Fruit fly (Drosophila melanogaster): ENCODE results near the gene MME1.

MME1 gene

DNA sequence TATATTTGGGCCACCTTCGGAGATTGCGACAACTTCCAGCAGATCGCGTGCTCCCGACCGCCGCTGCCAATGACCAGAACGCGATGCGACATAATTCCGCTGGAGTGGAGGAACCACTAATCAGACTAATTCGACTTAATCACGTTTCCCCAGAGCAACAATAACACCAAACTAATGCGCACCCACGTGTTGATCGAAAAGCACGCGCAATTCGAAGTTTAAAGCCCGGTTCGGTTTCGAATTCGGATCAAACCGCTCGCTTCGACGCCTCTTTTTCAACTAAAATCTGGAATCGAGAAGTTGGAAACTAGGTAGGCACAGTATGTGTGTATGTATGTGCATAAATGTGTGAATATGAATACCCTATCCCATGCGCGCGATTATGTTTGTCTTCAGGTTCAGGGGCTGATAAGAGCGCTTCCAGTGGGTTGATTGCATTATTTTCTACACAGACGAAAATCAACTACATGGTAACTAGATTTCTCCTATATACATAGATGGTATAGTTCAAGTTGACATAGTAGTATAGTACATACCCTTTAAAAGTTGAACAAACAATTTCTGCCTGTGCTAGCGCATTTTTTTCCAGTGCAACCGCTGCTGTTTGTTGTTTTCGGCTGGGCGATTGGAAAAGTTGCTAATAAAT, 3.6 kb upstream of the MME1 start, which contains the start of gene Gart (continued):
- TF ChIP-seq chn (GFP tag; optimal IDR thresholded peaks at IDR 0.05) (peak; percentile 55), bcd (GFP tag; optimal IDR thresholded peaks at IDR 0.05) (peak; percentile 46), fd3F (GFP tag; optimal IDR thresholded peaks at IDR 0.05) (peak; percentile 52), fu2 (GFP tag; optimal IDR thresholded peaks at IDR 0.05) (peak; percentile 61), ro (GFP tag; IDR thresholded peaks at IDR 0.05) (no peak), stc (GFP tag; IDR thresholded peaks at IDR 0.05) (no peak), zf30C (GFP tag; optimal IDR thresholded peaks at IDR 0.05) (peak; percentile 84), CHES-1-like (GFP tag; optimal IDR thresholded peaks at IDR 0.05) (peak; percentile 79), CrebB (tag; optimal IDR thresholded peaks at IDR 0.05) (peak; percentile 59), CG34422 (GFP tag; IDR thresholded peaks at IDR 0.05) (no peak), cas (GFP tag; IDR thresholded peaks at IDR 0.05) (no peak), CG12155 (GFP tag; optimal IDR thresholded peaks at IDR 0.05) (peak; percentile 60), CG1647 (GFP tag; optimal IDR thresholded peaks at IDR 0.05) (peak; percentile 54), da (GFP tag; optimal IDR thresholded peaks at IDR 0.05) (no peak), maf-S (GFP tag; optimal IDR thresholded peaks at IDR 0.05) (peak; percentile 76), CG3995 (GFP tag; optimal IDR thresholded peaks at IDR 0.05) (no peak), sima (GFP tag; optimal IDR thresholded peaks at IDR 0.05) (no peak), ci (GFP tag; IDR thresholded peaks at IDR 0.05) (peak; percentile 79), CG4854 (GFP tag; optimal IDR thresholded peaks at IDR 0.05) (peak; percentile 65), sug (tag; optimal IDR thresholded peaks at IDR 0.05) (peak; percentile 89), Ptx1 (GFP tag; IDR thresholded peaks at IDR 0.05) (peak; percentile 74), eve (GFP tag; optimal IDR thresholded peaks at IDR 0.05) (no peak), CG10543 (GFP tag; optimal IDR thresholded peaks at IDR 0.05) (peak; percentile 75), CG7271 (tag; optimal IDR thresholded peaks at IDR 0.05) (no peak), HHEX (GFP tag; optimal IDR thresholded peaks at IDR 0.05) (peak; percentile 39), Hr39 (optimal IDR thresholded peaks at IDR 0.05) (no peak), Fer2 (tag; optimal IDR thresholded peaks at IDR 0.05) (no peak), seq (GFP tag; IDR thresholded peaks at IDR 0.05) (peak; percentile 53; the same call in 1 of the 2 replicates), CG11696 (GFP tag; IDR thresholded peaks at IDR 0.05) (no peak), CG5245 (GFP tag; optimal IDR thresholded peaks at IDR 0.05) (peak; percentile 58), NfI (GFP tag; optimal IDR thresholded peaks at IDR 0.05) (peak; percentile 61), CG15601 (tag; optimal IDR thresholded peaks at IDR 0.05) (peak; percentile 74), CG8478 (optimal IDR thresholded peaks at IDR 0.05) (no peak), tna (GFP tag; IDR thresholded peaks at IDR 0.05; ENCODE audit: partially characterized antibody) (no peak), CG17829 (tag; optimal IDR thresholded peaks at IDR 0.05) (no peak), CG4617 (GFP tag; optimal IDR thresholded peaks at IDR 0.05; ENCODE audit: borderline replicate concordance) (peak; percentile 6), kay (GFP tag; optimal IDR thresholded peaks at IDR 0.05) (peak; percentile 43), CG1024 (GFP tag; IDR thresholded peaks at IDR 0.05) (peak; percentile 70), B-H2 (GFP tag; optimal IDR thresholded peaks at IDR 0.05) (peak; percentile 44), CG17186 (GFP tag; optimal IDR thresholded peaks at IDR 0.05) (no peak), Tbp (GFP tag; optimal IDR thresholded peaks at IDR 0.05) (no peak), corto (GFP tag; optimal IDR thresholded peaks at IDR 0.05) (peak; percentile 70), CG14667 (GFP tag; IDR thresholded peaks at IDR 0.05) (no peak), disco-r (GFP tag; optimal IDR thresholded peaks at IDR 0.05) (peak; percentile 52), CG1529 (GFP tag; optimal IDR thresholded peaks at IDR 0.05) (peak; percentile 59), CG7786 (GFP tag; optimal IDR thresholded peaks at IDR 0.05) (peak; percentile 68), Ssrp (tag; optimal IDR thresholded peaks at IDR 0.05) (peak; percentile 36), nom (GFP tag; optimal IDR thresholded peaks at IDR 0.05) (no peak), Elba2 (GFP tag; optimal IDR thresholded peaks at IDR 0.05) (no peak), CG30403 (GFP tag; optimal IDR thresholded peaks at IDR 0.05) (peak; percentile 76), psq (GFP tag; optimal IDR thresholded peaks at IDR 0.05) (no peak), Adf1 (GFP tag; IDR thresholded peaks at IDR 0.05) (no peak; the same call in 1 of the 2 replicates)
